Worm (Caenorhabditis elegans) whole organism, L1 larva: Measurements from ENCODE around the gene ddl-2.

Experiments
- C04F5.9 ChIP-seq: sonication (generic microtip); optimal IDR thresholded peaks from 2 replicates; lab custom pipeline; 2016; ENCODE audit warnings: missing genetic modification characterization, missing compliant biosample characterization
- C16A3.4 ChIP-seq: fragments of 150-350 bp; optimal IDR thresholded peaks from 2 replicates; lab custom pipeline; 2014; ENCODE audit warnings: missing biosample characterization, missing genetic modification characterization
- F16B12.6 ChIP-seq: fragments of 150-350 bp; optimal IDR thresholded peaks from 2 replicates; lab custom pipeline; 2014; ENCODE audit warnings: missing biosample characterization, missing genetic modification characterization
- Y116A8C.19 ChIP-seq: sonication (generic microtip); optimal IDR thresholded peaks from 2 replicates; lab custom pipeline; 2016; ENCODE audit warnings: missing compliant biosample characterization, missing genetic modification characterization, borderline replicate concordance
- aha-1 ChIP-seq: fragments of 150-350 bp; optimal IDR thresholded peaks from 2 replicates; lab custom pipeline; 2014; ENCODE audit warnings: missing biosample characterization, missing genetic modification characterization
- aly-2 ChIP-seq: fragments of 150-350 bp; optimal IDR thresholded peaks from 2 replicates; lab custom pipeline; 2014; ENCODE audit warnings: missing biosample characterization, missing genetic modification characterization
- blmp-1 ChIP-seq: fragments of 150-350 bp; optimal IDR thresholded peaks from 2 replicates; lab custom pipeline; 2014; ENCODE audit warnings: missing biosample characterization, missing genetic modification characterization
- ceh-88 ChIP-seq: fragments of 200-800 bp; sonication (Bioruptor generic); IDR thresholded peaks from 2 replicates; pipeline ENCODE4 v1.3.6; 2022; ENCODE audit warnings: missing genetic modification characterization, missing compliant biosample characterization
- ces-1 ChIP-seq: fragments of 150-350 bp; optimal IDR thresholded peaks from 2 replicates; lab custom pipeline; 2014; ENCODE audit warnings: missing biosample characterization, missing genetic modification reagents, missing genetic modification characterization
- efl-1 ChIP-seq, 4 experiments: fragments of 150-350 bp; optimal IDR thresholded peaks in 3 of 4; peaks in 1 of 4; 1 replicate in 1 of 4; 2 replicates in 3 of 4; lab custom pipeline; 2014; ENCODE audit warnings: missing biosample characterization in 2 of 4, missing genetic modification characterization in 2 of 4, missing genetic modification reagents in 2 of 4
- egl-13 ChIP-seq: sonication (generic microtip); optimal IDR thresholded peaks from 2 replicates; lab custom pipeline; 2016; ENCODE audit warnings: missing genotype, missing genetic modification reagents, missing genetic modification characterization, missing compliant biosample characterization
- elt-3 ChIP-seq, 6 experiments: fragments of 150-350 bp in 1 of 6; sonication (generic microtip); optimal IDR thresholded peaks; 2 replicates each; lab custom pipeline; 2017 to 2018; ENCODE audit warnings: missing biosample characterization in 6 of 6, missing genetic modification characterization in 6 of 6, inconsistent platforms in 1 of 6
- fkh-10 ChIP-seq: sonication (generic microtip); optimal IDR thresholded peaks from 2 replicates; lab custom pipeline; 2017; ENCODE audit warnings: missing biosample characterization, missing genetic modification reagents, missing genetic modification characterization
- fkh-4 ChIP-seq: sonication (generic microtip); optimal IDR thresholded peaks from 2 replicates; lab custom pipeline; 2016; ENCODE audit warnings: missing compliant biosample characterization, missing genetic modification characterization, borderline replicate concordance
- hlh-17 ChIP-seq: fragments of 200-800 bp; sonication (Bioruptor generic); optimal IDR thresholded peaks from 2 replicates; lab custom pipeline; 2018; ENCODE audit warnings: missing genetic modification characterization, mild to moderate bottlenecking, missing compliant biosample characterization, moderate library complexity, borderline replicate concordance
- hpl-2 ChIP-seq: fragments of 150-350 bp; optimal IDR thresholded peaks from 2 replicates; lab custom pipeline; 2014; ENCODE audit warnings: missing biosample characterization, missing genetic modification reagents, missing genetic modification characterization
- isw-1 ChIP-seq: fragments of 200-800 bp; sonication (Bioruptor generic); IDR thresholded peaks from 2 replicates; pipeline ENCODE4 v1.3.6; 2022; ENCODE audit warnings: missing genetic modification characterization, missing compliant biosample characterization
- jun-1 ChIP-seq: fragments of 150-350 bp; optimal IDR thresholded peaks from 2 replicates; lab custom pipeline; 2014; ENCODE audit warnings: missing biosample characterization, missing genetic modification reagents, missing genetic modification characterization
- lin-13 ChIP-seq: fragments of 150-350 bp; optimal IDR thresholded peaks from 2 replicates; lab custom pipeline; 2014; ENCODE audit warnings: missing biosample characterization, missing genetic modification reagents, missing genetic modification characterization
- lin-14 ChIP-seq: fragments of 200-800 bp; sonication (Bioruptor generic); optimal IDR thresholded peaks from 2 replicates; lab custom pipeline; 2018; ENCODE audit warnings: mild to moderate bottlenecking, missing genetic modification characterization, moderate library complexity, missing compliant biosample characterization
- lin-39 ChIP-seq: fragments of 150-350 bp; optimal IDR thresholded peaks from 2 replicates; lab custom pipeline; 2014; ENCODE audit warnings: missing biosample characterization, missing genetic modification reagents, missing genetic modification characterization
- lsy-2 ChIP-seq, 2 experiments: fragments of 150-350 bp; optimal IDR thresholded peaks; 2 replicates each; lab custom pipeline; 2014; ENCODE audit warnings: missing biosample characterization in 2 of 2, missing genetic modification characterization in 2 of 2
- mab-9 ChIP-seq: fragments of 200-800 bp; sonication (Bioruptor generic); IDR thresholded peaks from 2 replicates; pipeline ENCODE4 v1.3.6; 2022; ENCODE audit warnings: missing genetic modification reagents, missing genetic modification characterization, missing compliant biosample characterization
- nhr-11 ChIP-seq: fragments of 150-350 bp; optimal IDR thresholded peaks from 2 replicates; lab custom pipeline; 2014; ENCODE audit warnings: missing biosample characterization, missing genetic modification characterization
- nhr-12 ChIP-seq: sonication (generic microtip); optimal IDR thresholded peaks from 2 replicates; lab custom pipeline; 2017; ENCODE audit warnings: missing biosample characterization, missing genetic modification characterization
- nhr-19 ChIP-seq: fragments of 200-800 bp; sonication (Bioruptor generic); conservative IDR thresholded peaks from 2 replicates; pipeline ENCODE4 v1.3.6; 2022; ENCODE audit warnings: missing genetic modification characterization, missing compliant biosample characterization
- nhr-47 ChIP-seq: sonication (generic microtip); optimal IDR thresholded peaks from 2 replicates; lab custom pipeline; 2016; ENCODE audit warnings: mild to moderate bottlenecking, missing genetic modification characterization, moderate library complexity, missing compliant biosample characterization
- nhr-71 ChIP-seq: sonication (generic microtip); optimal IDR thresholded peaks from 2 replicates; lab custom pipeline; 2016; ENCODE audit warnings: mild to moderate bottlenecking, missing genetic modification characterization, moderate library complexity, missing compliant biosample characterization
- nhr-76 ChIP-seq: sonication (generic microtip); optimal IDR thresholded peaks from 2 replicates; lab custom pipeline; 2017; ENCODE audit warnings: missing biosample characterization, missing genetic modification characterization
- nhr-77 ChIP-seq: fragments of 150-350 bp; optimal IDR thresholded peaks from 2 replicates; lab custom pipeline; 2014; ENCODE audit warnings: missing biosample characterization, missing genetic modification characterization
- nhr-85 ChIP-seq: sonication (generic microtip); peaks from one replicate; lab custom pipeline; 2016; ENCODE audit warnings: missing genetic modification characterization, inconsistent platforms, missing compliant biosample characterization
- pag-3 ChIP-seq: sonication (generic microtip); optimal IDR thresholded peaks from 2 replicates; lab custom pipeline; 2017; ENCODE audit warnings: missing genetic modification characterization, mild to moderate bottlenecking, missing compliant biosample characterization, antibody characterized with exemption, borderline replicate concordance; ENCODE audit not compliant: insufficient read depth
- pqm-1 ChIP-seq: sonication (generic microtip); optimal IDR thresholded peaks from 3 replicates; lab custom pipeline; 2017; ENCODE audit warnings: missing biosample characterization, missing genetic modification characterization
- rnt-1 ChIP-seq: sonication (generic microtip); optimal IDR thresholded peaks from 2 replicates; lab custom pipeline; 2016; ENCODE audit warnings: mild to moderate bottlenecking, missing genetic modification characterization, moderate library complexity, missing compliant biosample characterization
- skn-1 ChIP-seq: fragments of 150-350 bp; optimal IDR thresholded peaks from 2 replicates; lab custom pipeline; 2014; ENCODE audit warnings: missing biosample characterization, missing genetic modification characterization
- snpc-4 ChIP-seq: fragments of 150-350 bp; optimal IDR thresholded peaks from 2 replicates; lab custom pipeline; 2014; ENCODE audit warnings: missing biosample characterization, missing genetic modification characterization
- sox-4 ChIP-seq: sonication (generic microtip); optimal IDR thresholded peaks from 2 replicates; lab custom pipeline; 2016; ENCODE audit warnings: missing genetic modification characterization, missing compliant biosample characterization
- tlp-1 ChIP-seq: fragments of 150-350 bp; optimal IDR thresholded peaks from 2 replicates; lab custom pipeline; 2014; ENCODE audit warnings: missing biosample characterization, missing genetic modification characterization
- unc-130 ChIP-seq: fragments of 150-350 bp; optimal IDR thresholded peaks from 2 replicates; lab custom pipeline; 2017; ENCODE audit warnings: missing biosample characterization, missing genetic modification characterization, inconsistent platforms
- unc-86 ChIP-seq: sonication (generic microtip); optimal IDR thresholded peaks from 2 replicates; lab custom pipeline; 2016; ENCODE audit warnings: missing genetic modification characterization, missing compliant biosample characterization
- ztf-11 ChIP-seq, 2 experiments: sonication (generic microtip); optimal IDR thresholded peaks; 2 replicates each; lab custom pipeline; 2016 to 2017; ENCODE audit warnings: missing genetic modification characterization in 2 of 2, missing biosample characterization in 1 of 2, missing compliant biosample characterization in 1 of 2
- ztf-4 ChIP-seq: fragments of 150-350 bp; optimal IDR thresholded peaks from 2 replicates; lab custom pipeline; 2014; ENCODE audit warnings: missing biosample characterization, missing genetic modification characterization

The ddl-2 gene

DNA sequence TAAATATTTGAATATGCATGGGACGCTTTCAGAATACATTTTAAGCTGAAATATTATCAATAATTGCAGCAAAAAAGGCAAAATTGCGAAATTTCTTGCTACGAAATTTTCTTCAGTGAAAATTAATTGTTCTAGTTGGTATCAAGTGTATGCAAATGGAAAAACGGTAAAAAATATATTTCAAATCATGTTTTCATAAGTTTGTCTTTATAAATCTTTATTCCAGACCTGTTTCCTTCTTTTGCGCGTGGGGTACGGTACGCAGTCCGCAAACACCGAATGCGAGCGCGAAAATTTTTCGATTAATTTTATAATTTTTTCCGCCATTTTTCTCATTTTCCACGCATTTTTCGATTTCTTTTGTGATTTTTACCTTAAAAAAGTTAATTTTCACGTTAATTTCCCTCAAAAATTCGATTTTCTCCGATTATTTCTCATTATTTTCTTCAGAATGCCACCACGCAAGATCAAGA lies 49.1 kb upstream of the ddl-2 start, which contains the start of the genes fbxc-23 and csc-1 (continued):
- peak in 1 of 6 experiments; percentile 67 for TF ChIP-seq elt-3 (tag; optimal IDR thresholded peaks at IDR 0.05; lab: Kevin White, UChicago)
- no peak for TF ChIP-seq tlp-1 (tag; lab: Kevin White, UChicago)
- TF ChIP-seq mab-9 (GFP tag; lab: Robert Waterston, UW), result no peak
- TF ChIP-seq nhr-71 (tag; lab: Kevin White, UChicago), result peak; percentile 61
- TF ChIP-seq F16B12.6 (tag; lab: Kevin White, UChicago), result peak; percentile 92
- TF ChIP-seq unc-130 (tag; lab: Kevin White, UChicago), result peak; percentile 52
- TF ChIP-seq ces-1 (GFP tag; lab: Kevin White, UChicago), result no peak
- no peak for TF ChIP-seq nhr-12
- TF ChIP-seq sox-4 (tag; lab: Kevin White, UChicago), result no peak
- TF ChIP-seq Y116A8C.19 (tag; lab: Kevin White, UChicago), result no peak
- TF ChIP-seq nhr-76 (tag; lab: Kevin White, UChicago), result no peak
- no peak for TF ChIP-seq lin-39
- peak; percentile 59 for TF ChIP-seq C16A3.4 (tag; lab: Kevin White, UChicago)
- TF ChIP-seq rnt-1 (tag; lab: Kevin White, UChicago), result peak; percentile 36
- TF ChIP-seq nhr-11 (tag; lab: Kevin White, UChicago), result no peak

ce11 chrII:13595279-13595678 lies 47.8 kb upstream of the ddl-2 start:
- TF ChIP-seq ztf-4, result no peak
- TF ChIP-seq tlp-1 (tag; lab: Kevin White, UChicago), result no peak
- TF ChIP-seq, all 84 proteins: peak for 0

DNA sequence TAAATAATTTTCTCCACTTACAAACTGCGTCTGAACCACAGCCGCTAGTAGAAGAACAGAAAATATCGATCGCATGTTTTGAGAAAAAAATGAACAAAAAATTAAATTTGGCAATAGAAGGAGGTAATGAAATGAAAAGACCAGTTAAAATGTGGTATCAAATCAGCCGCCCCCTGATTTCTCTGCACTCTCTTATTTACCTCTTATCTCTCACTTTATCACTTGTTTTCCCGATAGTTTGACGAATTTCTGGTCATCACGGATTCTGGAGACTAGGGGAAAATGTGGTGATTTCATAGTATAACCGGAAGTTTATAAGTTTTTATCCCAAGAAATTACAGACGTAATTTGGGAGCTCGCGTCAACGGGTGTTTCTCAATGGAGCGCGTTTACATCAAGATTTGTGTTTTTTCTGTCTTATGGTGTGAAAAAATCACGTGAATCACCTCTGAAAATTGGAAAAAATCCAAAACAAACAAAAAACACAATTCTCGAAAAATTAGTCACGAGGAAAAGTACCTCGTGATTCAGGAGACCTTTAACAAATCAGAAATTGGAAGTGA lies 46.3 kb upstream of the ddl-2 start, which contains the start of gene clec-146:
Gene clec-146 (minus strand): TSS at position 116 of the 563 bp plus-strand sequence.
- TF ChIP-seq tlp-1 (tag; lab: Kevin White, UChicago) (no peak), blmp-1 (peak; percentile 9), lin-39 (no peak), skn-1 (tag; lab: Kevin White, UChicago) (no peak), aha-1 (tag; lab: Kevin White, UChicago) (no peak), nhr-71 (tag; lab: Kevin White, UChicago) (no peak), nhr-19 (0 out of 2 replicates have a peak, but pooled peaks have one; percentile 17), ceh-88 (GFP tag; lab: Robert Waterston, UW) (no peak), nhr-77 (no peak), snpc-4 (tag; lab: Kevin White, UChicago) (no peak), ztf-11 (tag; optimal IDR thresholded peaks at IDR 0.05; lab: Kevin White, UChicago) (no peak), lin-13 (GFP tag; lab: Kevin White, UChicago) (no peak), unc-86 (tag; lab: Kevin White, UChicago) (no peak), nhr-85 (tag; lab: Kevin White, UChicago) (peak; percentile 68), efl-1 (optimal IDR thresholded peaks at IDR 0.05; lab: Kevin White, UChicago) (no peak), efl-1 (GFP tag; optimal IDR thresholded peaks at IDR 0.05 in 1 of 2; lab: Kevin White, UChicago) (peak in 1 of 2 experiments; percentile 92), fkh-10 (GFP tag; lab: Kevin White, UChicago) (no peak), lin-14 (GFP tag; lab: Kevin White, UChicago) (no peak), isw-1 (GFP tag; lab: Robert Waterston, UW) (no peak), pag-3 (tag; lab: Kevin White, UChicago) (no peak), egl-13 (tag; lab: Kevin White, UChicago) (no peak), hpl-2 (GFP tag; lab: Kevin White, UChicago) (no peak), jun-1 (tag; lab: Kevin White, UChicago) (no peak), nhr-47 (tag; lab: Kevin White, UChicago) (no peak), ztf-4 (no peak), hlh-17 (GFP tag; lab: Kevin White, UChicago) (no peak), C04F5.9 (tag; lab: Kevin White, UChicago) (no peak), aly-2 (no peak), elt-3 (tag; optimal IDR thresholded peaks at IDR 0.05; lab: Kevin White, UChicago) (peak in 1 of 6 experiments; percentile 55), lsy-2 (tag; optimal IDR thresholded peaks at IDR 0.05; lab: Kevin White, UChicago) (peak in 1 of 2 experiments; percentile 25), Y116A8C.19 (tag; lab: Kevin White, UChicago) (no peak), pqm-1 (tag; lab: Kevin White, UChicago) (no peak), fkh-4 (no peak), unc-130 (tag; lab: Kevin White, UChicago) (no peak)
